Worm (Caenorhabditis elegans) whole organism, late embryonic: ENCODE data around the gene Y46E12A.5.

Source experiments
- C38D4.7 ChIP-seq: fragments of 200-800 bp; sonication (Bioruptor generic); optimal IDR thresholded peaks from 2 replicates; lab custom pipeline; 2018; ENCODE audit warnings: mild to moderate bottlenecking, missing genetic modification characterization, moderate library complexity, missing compliant biosample characterization
- K09A11.1 ChIP-seq: sonication (generic microtip); optimal IDR thresholded peaks from 2 replicates; lab custom pipeline; 2017; ENCODE audit warnings: antibody characterized with exemption, mild to moderate bottlenecking, missing genetic modification characterization, missing compliant biosample characterization; ENCODE audit not compliant: insufficient read depth
- T23F11.4 ChIP-seq: fragments of 200-800 bp; sonication (Bioruptor generic); optimal IDR thresholded peaks from 2 replicates; lab custom pipeline; 2018; ENCODE audit warnings: mild to moderate bottlenecking, missing genetic modification characterization, missing compliant biosample characterization
- ahr-1 ChIP-seq: sonication (generic microtip); optimal IDR thresholded peaks from 2 replicates; lab custom pipeline; 2016; ENCODE audit warnings: missing genetic modification characterization, missing compliant biosample characterization
- ama-1 ChIP-seq: fragments of 150-350 bp; optimal IDR thresholded peaks from 2 replicates; lab custom pipeline; 2014
- ceh-19 ChIP-seq: fragments of 200-800 bp; sonication (Bioruptor generic); optimal IDR thresholded peaks from 2 replicates; lab custom pipeline; 2018; ENCODE audit warnings: mild to moderate bottlenecking, missing genetic modification characterization, missing compliant biosample characterization
- ceh-24 ChIP-seq: sonication (generic microtip); optimal IDR thresholded peaks from 2 replicates; lab custom pipeline; 2016; ENCODE audit warnings: mild to moderate bottlenecking, missing genetic modification characterization, missing compliant biosample characterization
- ceh-31 ChIP-seq: sonication (generic microtip); optimal IDR thresholded peaks from 2 replicates; lab custom pipeline; 2016; ENCODE audit warnings: missing genetic modification characterization, missing compliant biosample characterization
- ceh-34 ChIP-seq: sonication (generic microtip); optimal IDR thresholded peaks from 2 replicates; lab custom pipeline; 2016; ENCODE audit warnings: mild to moderate bottlenecking, missing genetic modification characterization, missing compliant biosample characterization
- ceh-45 ChIP-seq: fragments of 200-800 bp; sonication (Bioruptor generic); IDR thresholded peaks from 2 replicates; pipeline ENCODE4 v1.3.6; 2022; ENCODE audit warnings: missing genetic modification reagents, missing genetic modification characterization, missing compliant biosample characterization
- ceh-9 ChIP-seq: sonication (generic microtip); optimal IDR thresholded peaks from 2 replicates; lab custom pipeline; 2016; ENCODE audit warnings: mild to moderate bottlenecking, missing genetic modification characterization, inconsistent platforms, missing compliant biosample characterization
- dve-1 ChIP-seq: sonication (generic microtip); optimal IDR thresholded peaks from 2 replicates; lab custom pipeline; 2017; ENCODE audit warnings: antibody characterized with exemption, mild to moderate bottlenecking, missing genetic modification characterization, missing compliant biosample characterization
- eyg-1 ChIP-seq: sonication (generic microtip); optimal IDR thresholded peaks from 2 replicates; lab custom pipeline; 2016; ENCODE audit warnings: missing genotype, missing genetic modification characterization, missing compliant biosample characterization
- fax-1 ChIP-seq: sonication (generic microtip); optimal IDR thresholded peaks from 2 replicates; lab custom pipeline; 2016; ENCODE audit warnings: missing genotype, missing genetic modification characterization, missing compliant biosample characterization
- gmeb-2 ChIP-seq: sonication (generic microtip); optimal IDR thresholded peaks from 2 replicates; lab custom pipeline; 2016; ENCODE audit warnings: missing genetic modification characterization, inconsistent platforms, missing compliant biosample characterization
- hlh-13 ChIP-seq: fragments of 200-800 bp; sonication (Bioruptor generic); optimal IDR thresholded peaks from 2 replicates; lab custom pipeline; 2018; ENCODE audit warnings: mild to moderate bottlenecking, missing genetic modification characterization, missing compliant biosample characterization
- hlh-15 ChIP-seq: sonication (generic microtip); optimal IDR thresholded peaks from 2 replicates; lab custom pipeline; 2016; ENCODE audit warnings: missing genetic modification characterization, missing compliant biosample characterization
- hlh-8 ChIP-seq: sonication (generic microtip); optimal IDR thresholded peaks from 2 replicates; lab custom pipeline; 2016; ENCODE audit warnings: missing genotype, missing genetic modification characterization, missing compliant biosample characterization
- lim-6 ChIP-seq: sonication (generic microtip); optimal IDR thresholded peaks from 2 replicates; lab custom pipeline; 2016; ENCODE audit warnings: missing genetic modification characterization, missing compliant biosample characterization
- lin-11 ChIP-seq: fragments of 200-800 bp; sonication (Bioruptor generic); optimal IDR thresholded peaks from 2 replicates; lab custom pipeline; 2018; ENCODE audit warnings: mild to moderate bottlenecking, missing genetic modification characterization, missing compliant biosample characterization
- mec-3 ChIP-seq: sonication (generic microtip); optimal IDR thresholded peaks from 2 replicates; lab custom pipeline; 2016; ENCODE audit warnings: borderline replicate concordance, missing genetic modification characterization, missing compliant biosample characterization
- nhr-232 ChIP-seq: sonication (generic microtip); optimal IDR thresholded peaks from 2 replicates; lab custom pipeline; 2016; ENCODE audit warnings: missing genetic modification characterization, missing compliant biosample characterization
- npax-4 ChIP-seq: sonication (generic microtip); optimal IDR thresholded peaks from 2 replicates; lab custom pipeline; 2016; ENCODE audit warnings: missing genetic modification characterization, missing compliant biosample characterization
- pha-4 ChIP-seq: fragments of 150-350 bp; optimal IDR thresholded peaks from 2 replicates; lab custom pipeline; 2018; ENCODE audit warnings: missing biosample characterization, missing genetic modification reagents, missing genetic modification characterization
- ref-2 ChIP-seq: sonication (generic microtip); optimal IDR thresholded peaks from 2 replicates; lab custom pipeline; 2016; ENCODE audit warnings: missing genetic modification characterization, missing compliant biosample characterization
- sdc-2 ChIP-seq: sonication (generic microtip); optimal IDR thresholded peaks from 2 replicates; lab custom pipeline; 2016; ENCODE audit warnings: missing genotype, missing genetic modification characterization, missing compliant biosample characterization
- sox-2 ChIP-seq: fragments of 200-800 bp; sonication (Bioruptor generic); IDR thresholded peaks from 2 replicates; pipeline ENCODE4 v1.3.6; 2022; ENCODE audit warnings: missing genetic modification reagents, missing genetic modification characterization, missing compliant biosample characterization
- syd-9 ChIP-seq: sonication (generic microtip); optimal IDR thresholded peaks from 2 replicates; lab custom pipeline; 2016; ENCODE audit warnings: mild to moderate bottlenecking, missing genetic modification characterization, moderate library complexity, missing compliant biosample characterization
- tbx-2 ChIP-seq: sonication (generic microtip); optimal IDR thresholded peaks from 2 replicates; lab custom pipeline; 2016; ENCODE audit warnings: missing genetic modification characterization, missing compliant biosample characterization
- ttx-3 ChIP-seq: sonication (generic microtip); optimal IDR thresholded peaks from 2 replicates; lab custom pipeline; 2016; ENCODE audit warnings: missing genetic modification reagents, missing genetic modification characterization, missing compliant biosample characterization
- unc-3 ChIP-seq, 2 experiments: fragments of 200-800 bp in 1 of 2; sonication (Bioruptor generic) in 1 of 2; sonication (generic microtip) in 1 of 2; conservative IDR thresholded peaks in 1 of 2; optimal IDR thresholded peaks in 1 of 2; 2 replicates each; pipeline versions ENCODE4 v1.3.6 to Lab custom; 2016 to 2022; ENCODE audit warnings: missing compliant biosample characterization in 2 of 2, missing genetic modification characterization in 2 of 2, missing genetic modification reagents in 1 of 2
- unc-42 ChIP-seq: sonication (generic microtip); optimal IDR thresholded peaks from 2 replicates; lab custom pipeline; 2016; ENCODE audit warnings: missing genotype, missing genetic modification characterization, missing compliant biosample characterization
- unc-55 ChIP-seq: sonication (generic microtip); optimal IDR thresholded peaks from 2 replicates; lab custom pipeline; 2017; ENCODE audit warnings: missing biosample characterization, missing genetic modification reagents, missing genetic modification characterization

Y46E12A.5 gene

ce11 chrIII:1764463-1764862 is 6.4 kb upstream of the Y46E12A.5 start:
- TF ChIP-seq sox-2 (no peak), lin-11 (tag; lab: Kevin White, UChicago) (no peak), unc-55 (no peak), ttx-3 (tag; lab: Kevin White, UChicago) (no peak), ceh-34 (tag; lab: Kevin White, UChicago) (no peak), lim-6 (tag; lab: Kevin White, UChicago) (no peak), nhr-232 (tag; lab: Kevin White, UChicago) (no peak), ceh-24 (tag; lab: Kevin White, UChicago) (no peak), fax-1 (no peak), C38D4.7 (GFP tag; lab: Kevin White, UChicago) (no peak), ceh-19 (GFP tag; lab: Kevin White, UChicago) (no peak)

ce11 chrIII:1763222-1763621 is 5.2 kb upstream of the Y46E12A.5 start, which contains the start of gene cnc-6:
Gene cnc-6 (plus strand): TSS chrIII:1763522.
- TF ChIP-seq lin-11 (tag; lab: Kevin White, UChicago) = no peak
- no peak for TF ChIP-seq sdc-2 (tag; lab: Kevin White, UChicago)
- TF ChIP-seq ref-2 = no peak
- no peak for TF ChIP-seq ceh-24 (tag; lab: Kevin White, UChicago)
- no peak for TF ChIP-seq hlh-13 (GFP tag; lab: Kevin White, UChicago)
- TF ChIP-seq K09A11.1 = no peak
- TF ChIP-seq ceh-31 (tag; lab: Kevin White, UChicago) = no peak

- no peak for TF ChIP-seq eyg-1 (tag; lab: Kevin White, UChicago)
- TF ChIP-seq ceh-9 = no peak
- TF ChIP-seq T23F11.4 (GFP tag; lab: Kevin White, UChicago) = no peak
- TF ChIP-seq ceh-45 = no peak
- no peak for TF ChIP-seq ceh-24 (tag; lab: Kevin White, UChicago)
- no peak for TF ChIP-seq sdc-2 (tag; lab: Kevin White, UChicago)
- no peak for TF ChIP-seq unc-3 (GFP tag; conservative IDR thresholded peaks at IDR 0.05; lab: Robert Waterston, UW)
- TF ChIP-seq unc-3 (tag; optimal IDR thresholded peaks at IDR 0.05; lab: Kevin White, UChicago) = no peak
- TF ChIP-seq ama-1 (lab: Kevin White, UChicago) = no peak
- TF ChIP-seq hlh-15 (tag; lab: Kevin White, UChicago) = no peak
- TF ChIP-seq lin-11 (tag; lab: Kevin White, UChicago) = no peak
- no peak for TF ChIP-seq hlh-8
- no peak for TF ChIP-seq sox-2
- TF ChIP-seq hlh-13 (GFP tag; lab: Kevin White, UChicago) = no peak
- no peak for TF ChIP-seq ahr-1 (tag; lab: Kevin White, UChicago)
Measured at ce11 chrIII:1758632-1759031, 581 bp upstream of the Y46E12A.5 start, which contains the start of gene Y46E12A.2. Gene Y46E12A.2 (plus strand): TSS chrIII:1758932.

ce11 chrIII:1754842-1755241 is 3.2 kb downstream of the Y46E12A.5 start, which contains the start of gene Y46E12A.3:
Gene Y46E12A.3 (minus strand): TSS chrIII:1754942.
- no peak for TF ChIP-seq gmeb-2
- TF ChIP-seq ref-2 = no peak
- TF ChIP-seq nhr-232 (tag; lab: Kevin White, UChicago) = no peak
- TF ChIP-seq npax-4 (tag; lab: Kevin White, UChicago) = no peak
- TF ChIP-seq tbx-2 (tag; lab: Kevin White, UChicago) = no peak
- no peak for TF ChIP-seq unc-42 (tag; lab: Kevin White, UChicago)
- no peak for TF ChIP-seq C38D4.7 (GFP tag; lab: Kevin White, UChicago)
- no peak for TF ChIP-seq ceh-19 (GFP tag; lab: Kevin White, UChicago)
- no peak for TF ChIP-seq syd-9
- TF ChIP-seq pha-4 (tag; lab: Kevin White, UChicago) = no peak
- TF ChIP-seq ceh-45 = no peak
- no peak for TF ChIP-seq mec-3 (tag; lab: Kevin White, UChicago)

DNA sequence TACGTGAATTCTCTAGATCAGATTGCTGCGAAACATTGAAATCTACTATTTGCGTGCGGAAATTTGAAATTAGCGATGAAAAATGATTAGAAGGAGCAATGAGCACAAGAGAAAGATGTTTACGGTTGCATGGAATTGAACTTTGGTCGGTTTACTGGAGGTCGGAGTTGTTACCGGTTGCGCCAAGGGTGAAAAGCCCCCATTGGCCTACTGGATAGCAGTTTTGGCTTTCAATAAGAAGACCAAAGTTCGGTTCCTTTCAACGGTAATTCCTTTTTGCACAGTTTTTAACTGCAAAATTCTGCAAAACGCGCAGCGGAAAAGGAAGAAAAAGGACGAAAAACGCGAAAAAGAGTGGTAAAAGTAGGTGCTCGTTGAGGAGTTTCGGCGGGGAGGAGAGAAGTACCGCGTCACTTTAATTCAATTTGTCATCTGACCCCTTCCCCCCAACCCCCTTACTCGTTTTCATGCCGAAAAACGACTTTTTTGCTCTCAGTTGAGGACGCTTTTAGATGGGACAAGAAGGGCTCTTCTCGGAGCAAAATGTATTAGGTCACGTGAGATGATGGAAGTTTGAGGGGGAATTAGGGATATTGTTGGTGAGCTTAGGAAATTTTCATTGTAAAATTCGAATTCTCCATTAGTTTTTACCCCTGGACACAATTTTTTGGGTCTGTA is 12.5 kb downstream of the Y46E12A.5 start:
- no peak for TF ChIP-seq hlh-8
- no peak for TF ChIP-seq dve-1 (tag; lab: Kevin White, UChicago)
- peak; percentile 95 for TF ChIP-seq unc-42 (tag; lab: Kevin White, UChicago)
- no peak for TF ChIP-seq C38D4.7 (GFP tag; lab: Kevin White, UChicago)
- TF ChIP-seq, all 69 proteins: peak for 1
